Fruit fly (Drosophila melanogaster): ENCODE measurements around the gene CG14154.

The CG14154 gene

dm6 chr3L:10639440-10639839 lies 2.2 kb upstream of the CG14154 start, which contains the start of gene CG18628:
TSS of gene CG18628 (plus strand) at chr3L:10639740.
- no peak for TF ChIP-seq psq (GFP tag; optimal IDR thresholded peaks at IDR 0.05)
- TF ChIP-seq h (GFP tag; optimal IDR thresholded peaks at IDR 0.05) = no peak
- no peak for TF ChIP-seq woc (GFP tag; optimal IDR thresholded peaks at IDR 0.05)
- no peak for TF ChIP-seq Sp1 (GFP tag; optimal IDR thresholded peaks at IDR 0.05)
- no peak for TF ChIP-seq Mio (GFP tag; optimal IDR thresholded peaks at IDR 0.05)
- no peak for TF ChIP-seq sv (GFP tag; optimal IDR thresholded peaks at IDR 0.05)
- TF ChIP-seq CG32264 (GFP tag; optimal IDR thresholded peaks at IDR 0.05) = no peak
- TF ChIP-seq tai (GFP tag; optimal IDR thresholded peaks at IDR 0.05) = no peak
- TF ChIP-seq N (GFP tag; optimal IDR thresholded peaks at IDR 0.05) = no peak

dm6 chr3L:10643228-10643627 lies 1.5 kb downstream of the CG14154 start, which contains the start of gene CG14153:
TSS of gene CG14153 (plus strand) at chr3L:10643528.
- TF ChIP-seq woc (GFP tag; optimal IDR thresholded peaks at IDR 0.05) = no peak
- TF ChIP-seq Hnf4 (GFP tag; optimal IDR thresholded peaks at IDR 0.05) = no peak
- TF ChIP-seq dl (GFP tag; optimal IDR thresholded peaks at IDR 0.05; ENCODE audit: insufficient read depth in 1 of 2, partially characterized antibody in 2 of 2) = no peak
- no peak for TF ChIP-seq N (GFP tag; optimal IDR thresholded peaks at IDR 0.05)
- TF ChIP-seq br (GFP tag; optimal IDR thresholded peaks at IDR 0.05) = no peak
- no peak for TF ChIP-seq Hr83 (GFP tag; optimal IDR thresholded peaks at IDR 0.05; ENCODE audit: poor library complexity, severe bottlenecking)
- no peak for TF ChIP-seq psq (GFP tag; optimal IDR thresholded peaks at IDR 0.05)
- TF ChIP-seq brk (GFP tag; optimal IDR thresholded peaks at IDR 0.05) = no peak
- TF ChIP-seq Mio (GFP tag; optimal IDR thresholded peaks at IDR 0.05) = no peak
- TF ChIP-seq pan (optimal IDR thresholded peaks at IDR 0.05) = no peak
- TF ChIP-seq foxo (GFP tag; optimal IDR thresholded peaks at IDR 0.05) = no peak
- no peak for TF ChIP-seq GATAd (GFP tag; optimal IDR thresholded peaks at IDR 0.05)

dm6 chr3L:10645965-10646364 lies 4.3 kb downstream of the CG14154 start:
- no peak for TF ChIP-seq CG32264 (GFP tag; optimal IDR thresholded peaks at IDR 0.05)
- TF ChIP-seq Rel (GFP tag; optimal IDR thresholded peaks at IDR 0.05) = no peak
- TF ChIP-seq Rel (tag; optimal IDR thresholded peaks at IDR 0.05) = no peak
- TF ChIP-seq Mio (GFP tag; optimal IDR thresholded peaks at IDR 0.05) = no peak
- TF ChIP-seq CrebA (GFP tag; optimal IDR thresholded peaks at IDR 0.05; ENCODE audit: borderline replicate concordance) = no peak
- no peak for TF ChIP-seq lola (GFP tag; optimal IDR thresholded peaks at IDR 0.05)
- TF ChIP-seq N (GFP tag; optimal IDR thresholded peaks at IDR 0.05) = no peak
- TF ChIP-seq foxo (GFP tag; optimal IDR thresholded peaks at IDR 0.05) = no peak
- TF ChIP-seq sage (GFP tag; optimal IDR thresholded peaks at IDR 0.05) = no peak

dm6 chr3L:10647158-10647557 lies 5.5 kb downstream of the CG14154 start:
- TF ChIP-seq woc (GFP tag; optimal IDR thresholded peaks at IDR 0.05) (no peak), Abd-B (GFP tag; optimal IDR thresholded peaks at IDR 0.05) (no peak), h (GFP tag; optimal IDR thresholded peaks at IDR 0.05) (no peak), GATAd (GFP tag; optimal IDR thresholded peaks at IDR 0.05) (no peak), Hnf4 (GFP tag; optimal IDR thresholded peaks at IDR 0.05) (no peak), rgr (GFP tag; optimal IDR thresholded peaks at IDR 0.05) (no peak), CG9705 (GFP tag; optimal IDR thresholded peaks at IDR 0.05) (no peak), OdsH (GFP tag; optimal IDR thresholded peaks at IDR 0.05) (no peak), foxo (GFP tag; optimal IDR thresholded peaks at IDR 0.05) (no peak), Dif (GFP tag; optimal IDR thresholded peaks at IDR 0.05; ENCODE audit: partially characterized antibody) (no peak), Sp1 (GFP tag; optimal IDR thresholded peaks at IDR 0.05) (no peak), sage (GFP tag; optimal IDR thresholded peaks at IDR 0.05) (no peak), Rel (GFP tag; optimal IDR thresholded peaks at IDR 0.05) (no peak), Rel (tag; optimal IDR thresholded peaks at IDR 0.05) (no peak), N (GFP tag; optimal IDR thresholded peaks at IDR 0.05) (no peak)

dm6 chr3L:10648431-10648830 lies 6.7 kb downstream of the CG14154 start:
- no peak for TF ChIP-seq ey (GFP tag; optimal IDR thresholded peaks at IDR 0.05)
- no peak for TF ChIP-seq Dif (GFP tag; optimal IDR thresholded peaks at IDR 0.05; ENCODE audit: partially characterized antibody)
- no peak for TF ChIP-seq Abd-B (GFP tag; optimal IDR thresholded peaks at IDR 0.05)
- no peak for TF ChIP-seq Rel (GFP tag; optimal IDR thresholded peaks at IDR 0.05)
- TF ChIP-seq Rel (tag; optimal IDR thresholded peaks at IDR 0.05) = no peak
- no peak for TF ChIP-seq HLH106 (tag; optimal IDR thresholded peaks at IDR 0.05)
- no peak for TF ChIP-seq Dfd (GFP tag; optimal IDR thresholded peaks at IDR 0.05)
